Worm (Caenorhabditis elegans) whole organism, young adult: ENCODE measurements around the gene gspd-1.

ENCODE experiments used
- B0336.3 ChIP-seq: fragments of 200-800 bp; sonication (Bioruptor generic); IDR thresholded peaks from 2 replicates; pipeline ENCODE4 v1.3.6; 2022; ENCODE audit warnings: missing genetic modification characterization, missing compliant biosample characterization
- C17E4.6 ChIP-seq: fragments of 200-800 bp; sonication (Bioruptor generic); IDR thresholded peaks from 2 replicates; pipeline ENCODE4 v1.3.6; 2022; ENCODE audit warnings: missing genetic modification reagents, missing genetic modification characterization, missing compliant biosample characterization
- D2030.7 ChIP-seq: fragments of 200-800 bp; sonication (Bioruptor generic); IDR thresholded peaks from 2 replicates; pipeline ENCODE4 v1.3.6; 2022; ENCODE audit warnings: missing genetic modification reagents, missing genetic modification characterization, missing compliant biosample characterization
- F23B12.7 ChIP-seq: sonication (generic microtip); optimal IDR thresholded peaks from 2 replicates; lab custom pipeline; 2017; ENCODE audit warnings: missing genetic modification characterization, mild to moderate bottlenecking, missing compliant biosample characterization, antibody characterized with exemption, moderate library complexity; ENCODE audit not compliant: insufficient read depth
- F52B5.7 ChIP-seq: sonication (generic microtip); optimal IDR thresholded peaks from 2 replicates; lab custom pipeline; 2016; ENCODE audit warnings: mild to moderate bottlenecking, missing genetic modification characterization, missing compliant biosample characterization
- Y67H2A.10 ChIP-seq: fragments of 200-800 bp; sonication (Bioruptor generic); conservative IDR thresholded peaks from 2 replicates; pipeline ENCODE4 v1.3.6; 2022; ENCODE audit warnings: missing genetic modification reagents, missing genetic modification characterization, missing compliant biosample characterization
- akir-1 ChIP-seq: fragments of 200-800 bp; sonication (Bioruptor generic); optimal IDR thresholded peaks from 2 replicates; lab custom pipeline; 2018; ENCODE audit warnings: mild to moderate bottlenecking, missing genetic modification characterization, moderate library complexity, missing compliant biosample characterization
- atf-7 ChIP-seq: sonication (generic microtip); optimal IDR thresholded peaks from 2 replicates; lab custom pipeline; 2017; ENCODE audit warnings: mild to moderate bottlenecking, missing genetic modification characterization, missing compliant biosample characterization
- attf-5 ChIP-seq: fragments of 200-800 bp; sonication (Bioruptor generic); optimal IDR thresholded peaks from 2 replicates; lab custom pipeline; 2018; ENCODE audit warnings: mild to moderate bottlenecking, missing genetic modification characterization, missing compliant biosample characterization
- cebp-1 ChIP-seq, 2 experiments: fragments of 200-800 bp in 1 of 2; sonication (Bioruptor generic) in 1 of 2; sonication (generic microtip) in 1 of 2; IDR thresholded peaks in 1 of 2; optimal IDR thresholded peaks in 1 of 2; 2 replicates each; pipeline versions ENCODE4 v1.3.6 to Lab custom; 2017 to 2022; ENCODE audit warnings: missing compliant biosample characterization in 2 of 2, missing genetic modification characterization in 2 of 2, mild to moderate bottlenecking in 1 of 2, missing genetic modification reagents in 1 of 2, moderate library complexity in 1 of 2
- ceh-100 ChIP-seq: fragments of 200-800 bp; sonication (Bioruptor generic); IDR thresholded peaks from 2 replicates; pipeline ENCODE4 v1.3.6; 2022; ENCODE audit warnings: missing genetic modification reagents, missing genetic modification characterization, missing compliant biosample characterization
- ceh-40 ChIP-seq: fragments of 200-800 bp; sonication (Bioruptor generic); IDR thresholded peaks from 2 replicates; pipeline ENCODE4 v1.3.6; 2022; ENCODE audit warnings: missing genetic modification characterization, missing compliant biosample characterization
- ceh-91 ChIP-seq: fragments of 200-800 bp; sonication (Bioruptor generic); IDR thresholded peaks from 2 replicates; pipeline ENCODE4 v1.3.6; 2022; ENCODE audit warnings: missing genetic modification reagents, missing genetic modification characterization, missing compliant biosample characterization
- chd-7 ChIP-seq: sonication (generic microtip); optimal IDR thresholded peaks from 2 replicates; lab custom pipeline; 2016; ENCODE audit warnings: mild to moderate bottlenecking, missing genetic modification characterization, moderate library complexity, missing compliant biosample characterization
- dpff-1 ChIP-seq: sonication (generic microtip); optimal IDR thresholded peaks from 2 replicates; lab custom pipeline; 2017; ENCODE audit warnings: mild to moderate bottlenecking, missing genetic modification characterization, missing compliant biosample characterization
- dpl-1 ChIP-seq: fragments of 150-350 bp; optimal IDR thresholded peaks from 2 replicates; lab custom pipeline; 2014; ENCODE audit warnings: missing biosample characterization, missing genetic modification reagents, missing genetic modification characterization
- egl-18 ChIP-seq: fragments of 200-800 bp; sonication (Bioruptor generic); IDR thresholded peaks from 2 replicates; pipeline ENCODE4 v1.3.6; 2022; ENCODE audit warnings: missing genetic modification reagents, missing genetic modification characterization, missing compliant biosample characterization
- gei-17 ChIP-seq: fragments of 200-800 bp; sonication (Bioruptor generic); optimal IDR thresholded peaks from 2 replicates; lab custom pipeline; 2018; ENCODE audit warnings: mild to moderate bottlenecking, missing genetic modification characterization, missing compliant biosample characterization
- hrde-1 ChIP-seq: sonication (generic microtip); optimal IDR thresholded peaks from 2 replicates; lab custom pipeline; 2016; ENCODE audit warnings: missing genetic modification characterization, mild to moderate bottlenecking, missing compliant biosample characterization, moderate library complexity, missing genotype, missing genetic modification reagents, borderline replicate concordance
- let-526 ChIP-seq: fragments of 200-800 bp; sonication (Bioruptor generic); IDR thresholded peaks from 2 replicates; pipeline ENCODE4 v1.3.6; 2022; ENCODE audit warnings: missing genetic modification reagents, missing genetic modification characterization, missing compliant biosample characterization
- lin-26 ChIP-seq: fragments of 200-800 bp; sonication (Bioruptor generic); IDR thresholded peaks from 2 replicates; pipeline ENCODE4 v1.3.6; 2022; ENCODE audit warnings: missing genetic modification reagents, missing genetic modification characterization, missing compliant biosample characterization
- lin-35 ChIP-seq, 3 experiments: fragments of 150-350 bp in 2 of 3; sonication (generic microtip) in 1 of 3; optimal IDR thresholded peaks; 2 replicates each; lab custom pipeline; 2014 to 2018; ENCODE audit warnings: missing biosample characterization in 3 of 3, missing genetic modification characterization in 3 of 3, missing genetic modification reagents in 3 of 3
- lir-1 ChIP-seq: fragments of 200-800 bp; sonication (Bioruptor generic); conservative IDR thresholded peaks from 2 replicates; pipeline ENCODE4 v1.3.6; 2022; ENCODE audit warnings: missing genetic modification reagents, missing genetic modification characterization, missing compliant biosample characterization
- madf-6 ChIP-seq: fragments of 200-800 bp; sonication (Bioruptor generic); IDR thresholded peaks from 2 replicates; pipeline ENCODE4 v1.3.6; 2022; ENCODE audit warnings: missing genetic modification reagents, missing genetic modification characterization, missing compliant biosample characterization
- mcd-1 ChIP-seq: fragments of 200-800 bp; sonication (Bioruptor generic); IDR thresholded peaks from 2 replicates; pipeline ENCODE4 v1.3.6; 2022; ENCODE audit warnings: missing genetic modification reagents, missing genetic modification characterization, missing compliant biosample characterization
- nfyb-1 ChIP-seq: fragments of 200-800 bp; sonication (Bioruptor generic); IDR thresholded peaks from 2 replicates; pipeline ENCODE4 v1.3.6; 2022; ENCODE audit warnings: missing genetic modification reagents, missing genetic modification characterization, missing compliant biosample characterization
- nhr-179 ChIP-seq: sonication (generic microtip); optimal IDR thresholded peaks from 2 replicates; lab custom pipeline; 2016; ENCODE audit warnings: mild to moderate bottlenecking, missing genetic modification characterization, missing compliant biosample characterization
- nhr-27 ChIP-seq: fragments of 200-800 bp; sonication (Bioruptor generic); optimal IDR thresholded peaks from 2 replicates; lab custom pipeline; 2018; ENCODE audit warnings: mild to moderate bottlenecking, missing genetic modification characterization, moderate library complexity, missing compliant biosample characterization
- nhr-80 ChIP-seq: sonication (generic microtip); optimal IDR thresholded peaks from 2 replicates; lab custom pipeline; 2016; ENCODE audit warnings: missing genetic modification characterization, missing compliant biosample characterization
- rec-8 ChIP-seq, 2 experiments: sonication (generic microtip); optimal IDR thresholded peaks; 2 replicates each; lab custom pipeline; 2016; ENCODE audit warnings: mild to moderate bottlenecking in 2 of 2, missing genetic modification characterization in 2 of 2, missing genetic modification reagents in 2 of 2, missing genotype in 2 of 2, missing biosample characterization in 1 of 2, missing compliant biosample characterization in 1 of 2, moderate library complexity in 1 of 2
- snpc-3.4 ChIP-seq: sonication (generic microtip); optimal IDR thresholded peaks from 2 replicates; lab custom pipeline; 2017; ENCODE audit warnings: missing genetic modification characterization, mild to moderate bottlenecking, missing compliant biosample characterization, antibody characterized with exemption, moderate library complexity, missing genotype, missing genetic modification reagents
- snpc-4 ChIP-seq, 5 experiments: fragments of 150-350 bp in 1 of 5; sonication (generic microtip) in 4 of 5; optimal IDR thresholded peaks; 2 replicates each; lab custom pipeline; 2014 to 2018; ENCODE audit warnings: missing genetic modification characterization in 5 of 5, missing biosample characterization in 3 of 5, antibody characterized with exemption in 2 of 5, mild to moderate bottlenecking in 2 of 5, missing compliant biosample characterization in 2 of 5, missing genotype in 2 of 5, moderate library complexity in 2 of 5, missing genetic modification reagents in 1 of 5
- sptf-2 ChIP-seq: fragments of 200-800 bp; sonication (Bioruptor generic); optimal IDR thresholded peaks from 2 replicates; lab custom pipeline; 2018; ENCODE audit warnings: mild to moderate bottlenecking, missing genetic modification characterization, missing compliant biosample characterization
- unc-130 ChIP-seq: sonication (generic microtip); optimal IDR thresholded peaks from 2 replicates; lab custom pipeline; 2016; ENCODE audit warnings: missing genetic modification reagents, missing genetic modification characterization, missing compliant biosample characterization
- ztf-18 ChIP-seq: sonication (generic microtip); optimal IDR thresholded peaks from 2 replicates; lab custom pipeline; 2016; ENCODE audit warnings: missing genotype, mild to moderate bottlenecking, missing genetic modification characterization, missing compliant biosample characterization
- ztf-26 ChIP-seq: sonication (generic microtip); optimal IDR thresholded peaks from 2 replicates; lab custom pipeline; 2017; ENCODE audit warnings: missing genetic modification characterization, missing compliant biosample characterization
- ztf-28 ChIP-seq: fragments of 200-800 bp; sonication (Bioruptor generic); IDR thresholded peaks from 2 replicates; pipeline ENCODE4 v1.3.6; 2022; ENCODE audit warnings: missing genetic modification reagents, missing genetic modification characterization, missing compliant biosample characterization

The gspd-1 gene

DNA sequence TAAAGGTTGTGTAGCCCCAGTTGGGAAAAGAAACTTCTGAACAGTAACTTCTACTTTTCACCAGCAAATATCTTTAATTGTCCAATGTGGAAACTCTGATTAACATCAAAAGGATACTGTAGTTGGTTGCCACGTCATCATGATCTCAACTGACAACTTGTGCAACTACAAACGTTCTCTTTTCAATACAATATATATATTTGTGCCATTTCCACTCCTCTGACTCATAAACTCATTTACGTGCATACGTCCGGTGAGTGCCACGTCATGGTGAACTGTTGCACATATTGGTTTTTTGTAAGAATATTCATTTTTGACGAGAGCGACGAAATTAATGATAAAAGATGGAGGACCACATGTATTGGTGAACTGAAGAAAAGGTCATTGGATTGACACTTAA, 9.4 kb upstream of the gspd-1 start:
- TF ChIP-seq ceh-91 (GFP tag; lab: Robert Waterston, UW): no peak
- no peak for TF ChIP-seq ztf-18 (tag; lab: Kevin White, UChicago)
- TF ChIP-seq gei-17 (GFP tag; lab: Kevin White, UChicago): no peak
- no peak for TF ChIP-seq egl-18 (GFP tag; lab: Robert Waterston, UW)
- no peak for TF ChIP-seq unc-130 (GFP tag; lab: Kevin White, UChicago)
- no peak for TF ChIP-seq nhr-27
- no peak for TF ChIP-seq chd-7 (tag; lab: Kevin White, UChicago)
- TF ChIP-seq atf-7: no peak
- TF ChIP-seq ztf-28 (GFP tag; lab: Robert Waterston, UW): no peak
- TF ChIP-seq hrde-1: no peak
- no peak for TF ChIP-seq lin-26 (GFP tag; lab: Robert Waterston, UW)
- TF ChIP-seq D2030.7 (GFP tag; lab: Robert Waterston, UW): no peak
- TF ChIP-seq snpc-3.4 (tag; lab: Kevin White, UChicago): no peak
- no peak for TF ChIP-seq dpl-1 (GFP tag; lab: Kevin White, UChicago)
- no peak for TF ChIP-seq C17E4.6
- no peak for TF ChIP-seq rec-8 (tag; optimal IDR thresholded peaks at IDR 0.05; lab: Kevin White, UChicago)
- TF ChIP-seq, all 124 proteins: peak for 0

DNA sequence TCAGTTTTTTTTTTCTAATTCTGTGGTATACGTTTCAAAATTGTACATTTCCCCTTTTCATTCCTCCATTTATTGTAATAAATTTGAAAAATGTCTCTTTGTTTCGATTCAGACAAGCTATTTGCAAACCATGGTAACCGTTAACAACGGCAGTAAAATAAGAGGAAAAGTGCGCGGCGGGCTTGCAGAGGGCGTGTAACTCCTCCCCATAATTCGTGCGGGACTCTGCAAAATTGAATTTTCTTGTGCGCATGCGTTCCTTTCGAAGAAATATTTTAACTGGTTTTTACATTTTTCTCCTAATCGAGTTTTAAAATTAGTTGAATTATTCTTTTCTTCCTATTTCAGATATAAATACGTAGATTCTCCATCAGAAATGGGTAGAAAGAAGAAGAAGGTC, 6.6 kb upstream of the gspd-1 start, which contains the start of gene znf-207:
znf-207 (plus strand) TSS at position 349 of the 400 bp plus-strand sequence.
- TF ChIP-seq lir-1 (GFP tag; lab: Robert Waterston, UW) (no peak), nhr-80 (tag; lab: Kevin White, UChicago) (peak; percentile 6), F52B5.7 (tag; lab: Kevin White, UChicago) (no peak), ztf-26 (tag; lab: Kevin White, UChicago) (no peak), nhr-179 (no peak), ceh-100 (GFP tag; lab: Robert Waterston, UW) (peak; percentile 43), dpff-1 (tag; lab: Kevin White, UChicago) (no peak), Y67H2A.10 (GFP tag; lab: Robert Waterston, UW) (no peak), akir-1 (GFP tag; lab: Kevin White, UChicago) (no peak), nfyb-1 (GFP tag; lab: Robert Waterston, UW) (no peak), attf-5 (GFP tag; lab: Kevin White, UChicago) (peak; percentile 49), snpc-4 (GFP tag; optimal IDR thresholded peaks at IDR 0.05; lab: Kevin White, UChicago) (no peak), snpc-4 (tag; optimal IDR thresholded peaks at IDR 0.05; lab: Kevin White, UChicago) (no peak), mcd-1 (GFP tag; lab: Robert Waterston, UW) (0 out of 2 replicates have a peak, but pooled peaks have one; percentile 21), B0336.3 (GFP tag; lab: Robert Waterston, UW) (no peak), madf-6 (no peak), let-526 (GFP tag; lab: Robert Waterston, UW) (no peak), cebp-1 (GFP tag; IDR thresholded peaks at IDR 0.05; lab: Robert Waterston, UW) (no peak), cebp-1 (tag; optimal IDR thresholded peaks at IDR 0.05; lab: Kevin White, UChicago) (peak; percentile 44), F23B12.7 (tag; lab: Kevin White, UChicago) (peak; percentile 49), ceh-40 (GFP tag; lab: Robert Waterston, UW) (no peak), lin-35 (GFP tag; optimal IDR thresholded peaks at IDR 0.05; lab: Kevin White, UChicago) (peak in 1 of 3 experiments; percentile 25), sptf-2 (GFP tag; lab: Kevin White, UChicago) (no peak)
